Worm (Caenorhabditis elegans): ENCODE results near the gene Y53C12A.11.

- TF ChIP-seq arid-1 (GFP tag; conservative IDR thresholded peaks at IDR 0.05), result no peak
- no peak for TF ChIP-seq nhr-77 (tag; optimal IDR thresholded peaks at IDR 0.05)
- TF ChIP-seq nhr-76 (tag; optimal IDR thresholded peaks at IDR 0.05), result no peak
Observed at ce11 chrII:9757651-9758282, 39.3 kb upstream of the Y53C12A.11 start, which contains the start of gene shk-1.

Data from whole organism, L4 larva.